Worm (Caenorhabditis elegans): ENCODE data around the gene nstp-8.
A peak's percentile ranks its signal among the peaks of the same experiment; 100 is the strongest.

Gene nstp-8

DNA sequence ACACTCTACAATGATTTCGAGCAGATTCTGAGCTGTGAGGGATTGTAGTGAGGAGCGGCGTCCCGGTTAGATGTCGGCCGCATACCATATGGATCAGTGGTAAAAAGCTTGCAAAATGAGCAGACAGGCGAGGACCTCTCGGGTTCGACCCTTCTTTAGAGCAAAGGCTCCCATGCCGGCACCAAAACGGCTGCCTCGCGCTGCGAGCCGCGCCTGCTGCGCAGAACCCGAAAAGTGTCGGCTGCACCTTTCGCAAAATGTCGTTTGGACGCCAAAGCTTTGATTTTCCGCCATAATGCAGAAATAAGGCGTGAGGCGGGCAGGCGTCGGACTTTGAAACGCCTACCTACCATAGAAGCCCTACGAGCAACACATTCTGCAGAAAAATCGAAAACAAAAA is 25.1 kb upstream of the nstp-8 start:
- TF ChIP-seq ceh-20 (GFP tag; IDR thresholded peaks at IDR 0.05) (no peak), ceh-44 (GFP tag; IDR thresholded peaks at IDR 0.05) (no peak), mes-2 (tag; optimal IDR thresholded peaks at IDR 0.05; ENCODE audit: poor library complexity, severe bottlenecking) (no peak), nhr-11 (tag; optimal IDR thresholded peaks at IDR 0.05) (no peak), lin-38 (GFP tag; IDR thresholded peaks at IDR 0.05) (no peak), snpc-1.2 (GFP tag; IDR thresholded peaks at IDR 0.05) (no peak), ZK546.5 (tag; optimal IDR thresholded peaks at IDR 0.05) (no peak), hlh-30 (tag; optimal IDR thresholded peaks at IDR 0.05; ENCODE audit: insufficient read depth) (no peak), ces-1 (GFP tag; optimal IDR thresholded peaks at IDR 0.05) (no peak), Y48G9A.11 (GFP tag; IDR thresholded peaks at IDR 0.05) (peak; percentile 71; the same call in 1 of the 2 replicates), mxl-2 (GFP tag; conservative IDR thresholded peaks at IDR 0.05) (no peak), dmd-9 (GFP tag; IDR thresholded peaks at IDR 0.05) (no peak), aly-2 (tag; optimal IDR thresholded peaks at IDR 0.05) (no peak), daf-12 (tag; optimal IDR thresholded peaks at IDR 0.05) (no peak), ztf-7 (tag; optimal IDR thresholded peaks at IDR 0.05) (no peak), duxl-1 (tag; optimal IDR thresholded peaks at IDR 0.05; ENCODE audit: poor library complexity) (no peak), egl-43 (GFP tag; IDR thresholded peaks at IDR 0.05) (peak; percentile 70), D1046.2 (GFP tag; IDR thresholded peaks at IDR 0.05) (0 out of 2 replicates have a peak, but pooled peaks have one; percentile 41), hlh-11 (tag; optimal IDR thresholded peaks at IDR 0.05) (no peak), spr-3 (GFP tag; optimal IDR thresholded peaks at IDR 0.05) (no peak), lir-3 (tag; optimal IDR thresholded peaks at IDR 0.05) (no peak), sdz-12 (GFP tag; optimal IDR thresholded peaks at IDR 0.05) (no peak), lim-7 (GFP tag; IDR thresholded peaks at IDR 0.05) (no peak), zag-1 (tag; optimal IDR thresholded peaks at IDR 0.05) (no peak), jun-1 (tag; optimal IDR thresholded peaks at IDR 0.05) (no peak), F10B5.3 (tag; optimal IDR thresholded peaks at IDR 0.05) (no peak), nhr-102 (tag; optimal IDR thresholded peaks at IDR 0.05) (no peak), madf-9 (GFP tag; conservative IDR thresholded peaks at IDR 0.05) (no peak), tra-1 (GFP tag; IDR thresholded peaks at IDR 0.05) (no peak), nhr-25 (tag; optimal IDR thresholded peaks at IDR 0.05; ENCODE audit: borderline replicate concordance, insufficient read depth) (no peak), set-16 (GFP tag; IDR thresholded peaks at IDR 0.05) (peak; percentile 91), ceh-82 (tag; optimal IDR thresholded peaks at IDR 0.05) (no peak), egl-27 (tag; optimal IDR thresholded peaks at IDR 0.05) (no peak), tag-97 (GFP tag; IDR thresholded peaks at IDR 0.05) (no peak)

DNA sequence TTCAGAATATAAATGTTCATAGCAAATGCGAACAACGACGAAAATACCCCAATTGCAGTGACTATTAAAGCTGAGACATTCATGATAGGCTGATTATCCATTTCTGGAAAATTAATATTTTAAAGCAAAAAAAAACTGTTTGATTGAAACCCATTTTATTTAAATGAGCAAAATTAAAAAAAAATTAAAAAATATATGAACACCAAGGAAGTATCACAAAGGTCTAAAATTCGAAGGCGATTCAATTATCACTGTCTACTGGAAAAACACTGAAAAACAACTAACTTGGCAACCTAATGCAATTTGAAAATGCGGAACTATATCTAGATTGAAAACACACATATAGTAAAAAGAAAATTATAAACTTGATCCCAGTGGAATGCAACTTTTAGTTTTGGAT is 24.3 kb upstream of the nstp-8 start, which contains the start of gene srbc-42:
TSS of gene srbc-42 (minus strand) at position 101 of the 400 bp plus-strand sequence.
- TF ChIP-seq nhr-6 (tag; optimal IDR thresholded peaks at IDR 0.05) (no peak), attf-4 (tag; optimal IDR thresholded peaks at IDR 0.05) (no peak)

DNA sequence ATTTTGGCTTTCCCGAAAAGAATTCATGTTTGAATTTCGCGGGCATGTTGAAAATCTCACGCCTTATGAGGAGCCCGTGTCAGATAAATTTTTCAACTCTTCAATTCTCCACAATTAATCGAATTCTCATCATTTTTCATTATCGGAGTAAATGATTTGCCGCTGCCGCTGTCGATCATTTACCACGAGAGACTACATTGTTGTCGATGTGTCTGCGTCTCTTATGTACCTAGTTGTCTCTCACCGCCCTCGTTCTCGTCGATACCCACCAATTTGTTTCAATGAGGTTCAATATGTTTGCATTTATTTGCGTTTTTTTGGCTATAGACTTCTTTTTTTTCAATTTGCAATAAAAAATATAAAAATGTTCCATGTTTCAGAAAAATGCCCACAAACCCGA is 23.3 kb upstream of the nstp-8 start, which contains the start of gene nhr-13:
TSS of gene nhr-13 (plus strand) at position 369 of the 400 bp plus-strand sequence.
- TF ChIP-seq dve-1 (tag; optimal IDR thresholded peaks at IDR 0.05; ENCODE audit: insufficient read depth) (peak; percentile 11), Y48G9A.11 (GFP tag; IDR thresholded peaks at IDR 0.05) (no peak), F44E2.7 (GFP tag; IDR thresholded peaks at IDR 0.05) (no peak), cey-2 (tag; optimal IDR thresholded peaks at IDR 0.05; ENCODE audit: borderline replicate concordance, insufficient read depth) (no peak), dmd-6 (GFP tag; IDR thresholded peaks at IDR 0.05) (peak; percentile 61), skn-1 (tag; optimal IDR thresholded peaks at IDR 0.05) (no peak), mes-2 (tag; optimal IDR thresholded peaks at IDR 0.05; ENCODE audit: poor library complexity, severe bottlenecking) (peak; percentile 29), spr-1 (tag; optimal IDR thresholded peaks at IDR 0.05) (no peak), hlh-11 (tag; optimal IDR thresholded peaks at IDR 0.05) (peak; percentile 35), nhr-48 (tag; optimal IDR thresholded peaks at IDR 0.05) (no peak), nhr-28 (tag; optimal IDR thresholded peaks at IDR 0.05) (peak; percentile 53), nhr-11 (tag; optimal IDR thresholded peaks at IDR 0.05) (no peak), T20F7.1 (GFP tag; optimal IDR thresholded peaks at IDR 0.05) (no peak), ceh-32 (tag; optimal IDR thresholded peaks at IDR 0.05; ENCODE audit: poor library complexity) (no peak), nhr-111 (GFP tag; optimal IDR thresholded peaks at IDR 0.05) (no peak), hlh-30 (tag; optimal IDR thresholded peaks at IDR 0.05; ENCODE audit: insufficient read depth) (peak; percentile 53), lin-13 (GFP tag; optimal IDR thresholded peaks at IDR 0.05) (no peak), daf-16 (GFP tag; optimal IDR thresholded peaks at IDR 0.05) (no peak), daf-16 (tag; optimal IDR thresholded peaks at IDR 0.05) (peak; percentile 47)

Measured in whole organism, L4 larva.